Fruit fly (Drosophila melanogaster) whole organism: ENCODE measurements around the gene CG9662.

Experiments
- CG8478 ChIP-seq: fragments of >200 bp; optimal IDR thresholded peaks from 2 replicates; lab custom pipeline; 2018; ENCODE audit warnings: inconsistent platforms
- EcR ChIP-seq, 2 experiments: fragments of >200 bp; optimal IDR thresholded peaks; 2 replicates each; lab custom pipeline; 2017; ENCODE audit warnings: missing biosample characterization in 2 of 2, missing genetic modification characterization in 2 of 2, missing genetic modification reagents in 2 of 2
- pan ChIP-seq: fragments of >200 bp; optimal IDR thresholded peaks from 2 replicates; lab custom pipeline; 2017
- psq ChIP-seq: fragments of >200 bp; optimal IDR thresholded peaks from 2 replicates; lab custom pipeline; 2017
- usp ChIP-seq: fragments of >200 bp; optimal IDR thresholded peaks from 2 replicates; lab custom pipeline; 2017; ENCODE audit warnings: missing biosample characterization, missing genetic modification characterization, mixed read lengths

DNA sequence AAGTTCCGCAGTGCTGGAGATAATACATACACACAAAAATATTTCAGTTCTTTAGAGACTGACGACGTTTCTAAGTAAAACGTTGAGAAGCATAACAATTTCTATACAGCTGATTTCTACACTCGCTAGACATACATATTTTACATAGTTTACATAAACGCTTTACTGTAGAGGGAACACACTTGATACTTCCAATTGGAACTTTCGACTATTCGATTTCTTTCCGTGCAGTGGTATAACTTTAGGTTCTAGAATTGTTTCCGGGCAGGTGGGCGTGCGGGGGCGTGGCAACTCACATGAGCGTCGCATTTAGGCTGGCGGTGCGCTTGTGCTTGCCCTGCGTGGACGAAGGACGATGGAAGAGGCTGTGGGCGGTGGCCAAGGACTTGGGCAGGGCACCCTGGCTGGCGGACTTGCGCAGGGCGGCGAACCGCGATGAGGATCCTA is 4.0 kb downstream of the CG9662 start:
- TF ChIP-seq pan (lab: Kevin White, UChicago) (no peak), CG8478 (no peak), usp (no peak), EcR (GFP tag; optimal IDR thresholded peaks at IDR 0.05; lab: Kevin White, UChicago) (no peak), psq (lab: Kevin White, UChicago) (no peak)
